Worm (Caenorhabditis elegans) whole organism, L2 larva: ENCODE results near the gene lron-13.
A peak's percentile ranks its signal among the peaks of the same experiment; 100 is the strongest.

Source experiments
- C34F6.9 ChIP-seq: fragments of 150-350 bp; optimal IDR thresholded peaks from 2 replicates; lab custom pipeline; 2014; ENCODE audit warnings: missing biosample characterization, missing genetic modification characterization
- F13H6.1 ChIP-seq: sonication (generic microtip); optimal IDR thresholded peaks from 2 replicates; lab custom pipeline; 2016; ENCODE audit warnings: missing genetic modification characterization, missing compliant biosample characterization
- R02D3.7 ChIP-seq: fragments of 150-350 bp; optimal IDR thresholded peaks from 2 replicates; lab custom pipeline; 2014; ENCODE audit warnings: missing biosample characterization, missing genetic modification characterization
- Y55F3AM.14 ChIP-seq: fragments of 200-800 bp; sonication (Bioruptor generic); optimal IDR thresholded peaks from 2 replicates; lab custom pipeline; 2018; ENCODE audit warnings: mild to moderate bottlenecking, missing genetic modification characterization, missing compliant biosample characterization
- ZK546.5 ChIP-seq: sonication (generic microtip); optimal IDR thresholded peaks from 2 replicates; lab custom pipeline; 2017; ENCODE audit warnings: missing biosample characterization, missing genetic modification characterization
- alr-1 ChIP-seq: fragments of 150-350 bp; optimal IDR thresholded peaks from 2 replicates; lab custom pipeline; 2014; ENCODE audit warnings: missing biosample characterization, missing genetic modification characterization
- aly-2 ChIP-seq: fragments of 150-350 bp; optimal IDR thresholded peaks from 2 replicates; lab custom pipeline; 2014; ENCODE audit warnings: missing biosample characterization, missing genetic modification characterization
- blmp-1 ChIP-seq: sonication (generic microtip); optimal IDR thresholded peaks from 2 replicates; lab custom pipeline; 2017; ENCODE audit warnings: missing genetic modification characterization, mild to moderate bottlenecking, missing compliant biosample characterization, antibody characterized with exemption, moderate library complexity; ENCODE audit not compliant: insufficient read depth
- ceh-16 ChIP-seq: fragments of 150-350 bp; optimal IDR thresholded peaks from 2 replicates; lab custom pipeline; 2014; ENCODE audit warnings: missing biosample characterization, missing genetic modification characterization
- ceh-82 ChIP-seq: fragments of 150-350 bp; optimal IDR thresholded peaks from 2 replicates; lab custom pipeline; 2014; ENCODE audit warnings: missing biosample characterization, missing genetic modification characterization
- crh-2 ChIP-seq: sonication (generic microtip); optimal IDR thresholded peaks from 2 replicates; lab custom pipeline; 2017; ENCODE audit warnings: missing biosample characterization, missing genetic modification characterization
- dmd-4 ChIP-seq: sonication (generic microtip); optimal IDR thresholded peaks from 2 replicates; lab custom pipeline; 2017; ENCODE audit warnings: missing biosample characterization, missing genetic modification characterization
- elt-3 ChIP-seq: sonication (generic microtip); optimal IDR thresholded peaks from 2 replicates; lab custom pipeline; 2017; ENCODE audit warnings: missing biosample characterization, missing genetic modification characterization
- lin-11 ChIP-seq: fragments of 150-350 bp; sonication (generic microtip); optimal IDR thresholded peaks from 2 replicates; lab custom pipeline; 2014; ENCODE audit warnings: missing biosample characterization, missing genetic modification characterization, inconsistent platforms, mixed read lengths
- lin-13 ChIP-seq: fragments of 150-350 bp; optimal IDR thresholded peaks from 2 replicates; lab custom pipeline; 2014; ENCODE audit warnings: missing biosample characterization, missing genetic modification reagents, missing genetic modification characterization
- lin-39 ChIP-seq: fragments of 150-350 bp; optimal IDR thresholded peaks from 2 replicates; lab custom pipeline; 2014; ENCODE audit warnings: missing biosample characterization, missing genetic modification reagents, missing genetic modification characterization
- lsy-2 ChIP-seq, 2 experiments: fragments of 150-350 bp in 1 of 2; sonication (generic microtip) in 1 of 2; optimal IDR thresholded peaks; 2 replicates each; lab custom pipeline; 2014 to 2017; ENCODE audit warnings: missing biosample characterization in 2 of 2, missing genetic modification characterization in 2 of 2
- mab-5 ChIP-seq: fragments of 150-350 bp; optimal IDR thresholded peaks from 2 replicates; lab custom pipeline; 2014; ENCODE audit warnings: missing biosample characterization, missing genetic modification characterization
- nhr-10 ChIP-seq: sonication (generic microtip); optimal IDR thresholded peaks from 2 replicates; lab custom pipeline; 2017; ENCODE audit warnings: missing biosample characterization, missing genetic modification characterization
- nhr-12 ChIP-seq: fragments of 150-350 bp; optimal IDR thresholded peaks from 2 replicates; lab custom pipeline; 2014; ENCODE audit warnings: missing biosample characterization, missing genetic modification characterization
- nhr-129 ChIP-seq: fragments of 150-350 bp; optimal IDR thresholded peaks from 2 replicates; lab custom pipeline; 2014; ENCODE audit warnings: missing biosample characterization, missing genetic modification characterization
- nhr-21 ChIP-seq: fragments of 150-350 bp; optimal IDR thresholded peaks from 2 replicates; lab custom pipeline; 2014; ENCODE audit warnings: missing biosample characterization, missing genetic modification characterization
- nhr-25 ChIP-seq: fragments of 150-350 bp; sonication (generic microtip); optimal IDR thresholded peaks from 3 replicates; lab custom pipeline; 2014; ENCODE audit warnings: missing biosample characterization, missing genetic modification characterization
- nhr-6 ChIP-seq: fragments of 150-350 bp; optimal IDR thresholded peaks from 2 replicates; lab custom pipeline; 2014; ENCODE audit warnings: missing biosample characterization, missing genetic modification characterization
- nhr-77 ChIP-seq: fragments of 150-350 bp; optimal IDR thresholded peaks from 2 replicates; lab custom pipeline; 2014; ENCODE audit warnings: missing biosample characterization, missing genetic modification characterization
- peb-1 ChIP-seq: fragments of 150-350 bp; optimal IDR thresholded peaks from 2 replicates; lab custom pipeline; 2014; ENCODE audit warnings: missing biosample characterization, missing genetic modification characterization
- sem-4 ChIP-seq: fragments of 150-350 bp; optimal IDR thresholded peaks from 2 replicates; lab custom pipeline; 2014; ENCODE audit warnings: missing biosample characterization, missing genetic modification reagents, missing genetic modification characterization
- skn-1 ChIP-seq: sonication (generic microtip); optimal IDR thresholded peaks from 2 replicates; lab custom pipeline; 2017; ENCODE audit warnings: missing biosample characterization, missing genetic modification characterization
- sma-3 ChIP-seq: sonication (generic microtip); optimal IDR thresholded peaks from 2 replicates; lab custom pipeline; 2016; ENCODE audit warnings: missing genetic modification reagents, missing genetic modification characterization, missing compliant biosample characterization
- sma-9 ChIP-seq, 2 experiments: fragments of 150-350 bp in 1 of 2; sonication (generic microtip) in 1 of 2; optimal IDR thresholded peaks; 2 replicates each; lab custom pipeline; 2014 to 2016; ENCODE audit warnings: missing genetic modification characterization in 2 of 2, mild to moderate bottlenecking in 1 of 2, missing biosample characterization in 1 of 2, missing compliant biosample characterization in 1 of 2, missing genetic modification reagents in 1 of 2, moderate library complexity in 1 of 2
- snpc-4 ChIP-seq: fragments of 150-350 bp; optimal IDR thresholded peaks from 2 replicates; lab custom pipeline; 2014; ENCODE audit warnings: missing biosample characterization, missing genetic modification characterization
- unc-39 ChIP-seq: fragments of 150-350 bp; optimal IDR thresholded peaks from 2 replicates; lab custom pipeline; 2014; ENCODE audit warnings: missing biosample characterization, missing genetic modification characterization
- unc-55 ChIP-seq: fragments of 150-350 bp; sonication (generic microtip); optimal IDR thresholded peaks from 3 replicates; lab custom pipeline; 2014; ENCODE audit warnings: missing biosample characterization, missing genetic modification reagents, missing genetic modification characterization
- unc-62 ChIP-seq: fragments of 150-350 bp; optimal IDR thresholded peaks from 2 replicates; lab custom pipeline; 2014; ENCODE audit warnings: missing biosample characterization, missing genetic modification reagents, missing genetic modification characterization
- zag-1 ChIP-seq: fragments of 150-350 bp; optimal IDR thresholded peaks from 2 replicates; lab custom pipeline; 2014; ENCODE audit warnings: missing biosample characterization, missing genetic modification characterization
- ztf-1 ChIP-seq: fragments of 200-800 bp; sonication (Bioruptor generic); conservative IDR thresholded peaks from 2 replicates; pipeline ENCODE4 v1.3.6; 2022; ENCODE audit warnings: missing genetic modification characterization, missing compliant biosample characterization
- ztf-4 ChIP-seq: fragments of 150-350 bp; optimal IDR thresholded peaks from 2 replicates; lab custom pipeline; 2014; ENCODE audit warnings: missing biosample characterization, missing genetic modification characterization

The lron-13 gene

ce11 chrIII:13563000-13563522 is 35.8 kb downstream of the lron-13 start, which contains the start of gene T05D4.2:
Gene T05D4.2, minus strand, starts transcription at chrIII:13563082.
- TF ChIP-seq nhr-21 (tag; lab: Kevin White, UChicago) (no peak), nhr-6 (tag; lab: Kevin White, UChicago) (peak; percentile 11), lsy-2 (tag; optimal IDR thresholded peaks at IDR 0.05; lab: Kevin White, UChicago) (peak in 1 of 2 experiments; percentile 24), mab-5 (tag; lab: Kevin White, UChicago) (no peak), ZK546.5 (tag; lab: Kevin White, UChicago) (no peak), R02D3.7 (tag; lab: Kevin White, UChicago) (no peak), unc-55 (GFP tag; lab: Kevin White, UChicago) (peak; percentile 29), lin-11 (no peak), nhr-129 (tag; lab: Kevin White, UChicago) (peak; percentile 70), sma-3 (GFP tag; lab: Kevin White, UChicago) (no peak), skn-1 (tag; lab: Kevin White, UChicago) (no peak), alr-1 (no peak), crh-2 (no peak), snpc-4 (tag; lab: Kevin White, UChicago) (no peak), zag-1 (peak; percentile 42), sma-9 (GFP tag; optimal IDR thresholded peaks at IDR 0.05; lab: Kevin White, UChicago) (peak; percentile 36), sma-9 (tag; optimal IDR thresholded peaks at IDR 0.05; lab: Kevin White, UChicago) (no peak)

ce11 chrIII:13563583-13563982 is 36.3 kb downstream of the lron-13 start:
- TF ChIP-seq nhr-25 (tag; lab: Kevin White, UChicago) (no peak), nhr-10 (tag; lab: Kevin White, UChicago) (no peak), dmd-4 (tag; lab: Kevin White, UChicago) (no peak), unc-62 (GFP tag; lab: Kevin White, UChicago) (no peak), peb-1 (no peak), aly-2 (no peak), ceh-16 (tag; lab: Kevin White, UChicago) (no peak), sma-9 (GFP tag; optimal IDR thresholded peaks at IDR 0.05; lab: Kevin White, UChicago) (no peak), sma-9 (tag; optimal IDR thresholded peaks at IDR 0.05; lab: Kevin White, UChicago) (no peak), lin-39 (no peak)

- TF ChIP-seq lsy-2 (tag; optimal IDR thresholded peaks at IDR 0.05; lab: Kevin White, UChicago) (peak in 1 of 2 experiments; percentile 45), F13H6.1 (tag; lab: Kevin White, UChicago) (peak; percentile 60), skn-1 (tag; lab: Kevin White, UChicago) (no peak), ztf-4 (no peak), snpc-4 (tag; lab: Kevin White, UChicago) (no peak), elt-3 (tag; lab: Kevin White, UChicago) (no peak), sem-4 (tag; lab: Kevin White, UChicago) (peak; percentile 6), sma-9 (GFP tag; optimal IDR thresholded peaks at IDR 0.05; lab: Kevin White, UChicago) (peak; percentile 51), sma-9 (tag; optimal IDR thresholded peaks at IDR 0.05; lab: Kevin White, UChicago) (no peak), peb-1 (no peak), nhr-12 (tag; lab: Kevin White, UChicago) (no peak), alr-1 (no peak), lin-11 (peak; percentile 70), nhr-77 (tag; lab: Kevin White, UChicago) (no peak), crh-2 (peak; percentile 12), unc-55 (GFP tag; lab: Kevin White, UChicago) (peak; percentile 53), unc-39 (tag; lab: Kevin White, UChicago) (no peak), R02D3.7 (tag; lab: Kevin White, UChicago) (no peak), ztf-1 (GFP tag; lab: Robert Waterston, UW) (no peak), nhr-21 (tag; lab: Kevin White, UChicago) (no peak), unc-62 (GFP tag; lab: Kevin White, UChicago) (no peak), lin-39 (no peak), zag-1 (peak; percentile 41), C34F6.9 (peak; percentile 62), Y55F3AM.14 (GFP tag; lab: Kevin White, UChicago) (no peak), nhr-6 (tag; lab: Kevin White, UChicago) (no peak), blmp-1 (tag; lab: Kevin White, UChicago) (no peak), ceh-82 (tag; lab: Kevin White, UChicago) (no peak), dmd-4 (tag; lab: Kevin White, UChicago) (no peak), lin-13 (GFP tag; lab: Kevin White, UChicago) (no peak), nhr-10 (tag; lab: Kevin White, UChicago) (no peak), nhr-25 (tag; lab: Kevin White, UChicago) (no peak), nhr-129 (tag; lab: Kevin White, UChicago) (peak; percentile 76)
- TF ChIP-seq, all 48 proteins: peak for 10
Observed at ce11 chrIII:13564929-13565328, 37.7 kb downstream of the lron-13 start, which contains the start of gene aldo-1. Gene aldo-1, minus strand, starts transcription at chrIII:13564937.
